Fruit fly (Drosophila melanogaster) whole organism, wandering third instar larva: ENCODE data around the gene CG31221.

Experiments
- GATAd ChIP-seq: sonication (Bioruptor generic); optimal IDR thresholded peaks from 2 replicates; lab custom pipeline; 2016; ENCODE audit warnings: missing biosample characterization, missing genetic modification characterization
- br ChIP-seq: fragments of 200-800 bp; sonication (Bioruptor generic); optimal IDR thresholded peaks from 2 replicates; lab custom pipeline; 2016; ENCODE audit warnings: missing biosample characterization, missing genetic modification characterization
- ey ChIP-seq: fragments of 200-800 bp; sonication (Bioruptor generic); optimal IDR thresholded peaks from 2 replicates; lab custom pipeline; 2016; ENCODE audit warnings: missing biosample characterization, missing genetic modification characterization
- lola ChIP-seq: fragments of >200 bp; optimal IDR thresholded peaks from 2 replicates; lab custom pipeline; 2017; ENCODE audit warnings: missing biosample characterization, missing genetic modification characterization
- pan ChIP-seq: fragments of >200 bp; optimal IDR thresholded peaks from 2 replicates; lab custom pipeline; 2017
- psq ChIP-seq: fragments of 200-800 bp; sonication (Bioruptor generic); optimal IDR thresholded peaks from 3 replicates; lab custom pipeline; 2017; ENCODE audit warnings: missing biosample characterization, mild to moderate bottlenecking, missing genetic modification characterization, moderate library complexity
- usp ChIP-seq: fragments of >200 bp; optimal IDR thresholded peaks from 2 replicates; lab custom pipeline; 2017; ENCODE audit warnings: missing biosample characterization, missing genetic modification characterization

dm6 chr3R:19470607-19471006, 58.1 kb downstream of the CG31221 start:
- TF ChIP-seq ey (GFP tag; lab: Kevin White, UChicago) (no peak), pan (lab: Kevin White, UChicago) (no peak), lola (GFP tag; lab: Kevin White, UChicago) (no peak), br (GFP tag; lab: Kevin White, UChicago) (no peak), GATAd (GFP tag; lab: Kevin White, UChicago) (no peak), psq (GFP tag; lab: Kevin White, UChicago) (no peak), usp (GFP tag; lab: Kevin White, UChicago) (no peak)
